Worm (Caenorhabditis elegans) whole organism, young adult: Measurements from ENCODE around the gene pap-2.

ENCODE experiments used
- B0019.2 ChIP-seq: fragments of 200-800 bp; sonication (Bioruptor generic); conservative IDR thresholded peaks from 2 replicates; pipeline ENCODE4 v1.3.6; 2022; ENCODE audit warnings: missing genetic modification reagents, missing genetic modification characterization, missing compliant biosample characterization
- B0035.1 ChIP-seq: sonication (generic microtip); optimal IDR thresholded peaks from 2 replicates; lab custom pipeline; 2016; ENCODE audit warnings: missing genetic modification characterization, mild to moderate bottlenecking, missing compliant biosample characterization, missing genotype, missing genetic modification reagents
- B0336.3 ChIP-seq: fragments of 200-800 bp; sonication (Bioruptor generic); IDR thresholded peaks from 2 replicates; pipeline ENCODE4 v1.3.6; 2022; ENCODE audit warnings: missing genetic modification characterization, missing compliant biosample characterization
- C06A6.2 ChIP-seq: fragments of 200-800 bp; sonication (Bioruptor generic); conservative IDR thresholded peaks from 2 replicates; pipeline ENCODE4 v1.3.6; 2022; ENCODE audit warnings: missing genetic modification characterization, missing compliant biosample characterization
- C17E4.6 ChIP-seq: fragments of 200-800 bp; sonication (Bioruptor generic); IDR thresholded peaks from 2 replicates; pipeline ENCODE4 v1.3.6; 2022; ENCODE audit warnings: missing genetic modification reagents, missing genetic modification characterization, missing compliant biosample characterization
- F10E7.11 ChIP-seq: sonication (generic microtip); optimal IDR thresholded peaks from 2 replicates; lab custom pipeline; 2017; ENCODE audit warnings: mild to moderate bottlenecking, missing genetic modification characterization, moderate library complexity, missing compliant biosample characterization
- F55B11.4 ChIP-seq: sonication (generic microtip); optimal IDR thresholded peaks from 2 replicates; lab custom pipeline; 2016; ENCODE audit warnings: missing compliant biosample characterization, missing genetic modification characterization, borderline replicate concordance; ENCODE audit not compliant: insufficient read depth
- K12H6.12 ChIP-seq: fragments of 200-800 bp; sonication (Bioruptor generic); optimal IDR thresholded peaks from 2 replicates; lab custom pipeline; 2018; ENCODE audit warnings: mild to moderate bottlenecking, missing genetic modification characterization, missing compliant biosample characterization
- T07F8.4 ChIP-seq: sonication (generic microtip); optimal IDR thresholded peaks from 2 replicates; lab custom pipeline; 2016; ENCODE audit warnings: mild to moderate bottlenecking, missing genetic modification characterization, moderate library complexity, missing compliant biosample characterization
- Y53F4B.3 ChIP-seq: fragments of 200-800 bp; sonication (Bioruptor generic); IDR thresholded peaks from 2 replicates; pipeline ENCODE4 v1.3.6; 2022; ENCODE audit warnings: missing genetic modification reagents, missing genetic modification characterization, missing compliant biosample characterization
- Y79H2A.3 ChIP-seq: fragments of 200-800 bp; sonication (Bioruptor generic); conservative IDR thresholded peaks from 2 replicates; pipeline ENCODE4 v1.3.6; 2022; ENCODE audit warnings: missing genetic modification reagents, missing genetic modification characterization, missing compliant biosample characterization
- Y95B8A.8 ChIP-seq: fragments of 200-800 bp; sonication (Bioruptor generic); IDR thresholded peaks from 2 replicates; pipeline ENCODE4 v1.3.6; 2022; ENCODE audit warnings: missing genetic modification reagents, missing genetic modification characterization, missing compliant biosample characterization
- akir-1 ChIP-seq: fragments of 200-800 bp; sonication (Bioruptor generic); optimal IDR thresholded peaks from 2 replicates; lab custom pipeline; 2018; ENCODE audit warnings: mild to moderate bottlenecking, missing genetic modification characterization, moderate library complexity, missing compliant biosample characterization
- athp-1 ChIP-seq: sonication (generic microtip); optimal IDR thresholded peaks from 2 replicates; lab custom pipeline; 2017; ENCODE audit warnings: mild to moderate bottlenecking, missing genetic modification characterization, missing compliant biosample characterization
- attf-3 ChIP-seq: fragments of 200-800 bp; sonication (Bioruptor generic); conservative IDR thresholded peaks from 2 replicates; pipeline ENCODE4 v1.3.6; 2022; ENCODE audit warnings: missing genetic modification reagents, missing genetic modification characterization, missing compliant biosample characterization
- attf-5 ChIP-seq: fragments of 200-800 bp; sonication (Bioruptor generic); optimal IDR thresholded peaks from 2 replicates; lab custom pipeline; 2018; ENCODE audit warnings: mild to moderate bottlenecking, missing genetic modification characterization, missing compliant biosample characterization
- attf-6 ChIP-seq: fragments of 200-800 bp; sonication (Bioruptor generic); IDR thresholded peaks from 2 replicates; pipeline ENCODE4 v1.3.6; 2022; ENCODE audit warnings: missing genetic modification reagents, missing genetic modification characterization, missing compliant biosample characterization
- bed-1 ChIP-seq: fragments of 200-800 bp; sonication (Bioruptor generic); IDR thresholded peaks from 2 replicates; pipeline ENCODE4 v1.3.6; 2022; ENCODE audit warnings: missing genetic modification reagents, missing genetic modification characterization, missing compliant biosample characterization
- bed-2 ChIP-seq: fragments of 200-800 bp; sonication (Bioruptor generic); IDR thresholded peaks from 2 replicates; pipeline ENCODE4 v1.3.6; 2022; ENCODE audit warnings: missing genetic modification reagents, missing genetic modification characterization, missing compliant biosample characterization
- cebp-1 ChIP-seq, 2 experiments: fragments of 200-800 bp in 1 of 2; sonication (Bioruptor generic) in 1 of 2; sonication (generic microtip) in 1 of 2; IDR thresholded peaks in 1 of 2; optimal IDR thresholded peaks in 1 of 2; 2 replicates each; pipeline versions ENCODE4 v1.3.6 to Lab custom; 2017 to 2022; ENCODE audit warnings: missing compliant biosample characterization in 2 of 2, missing genetic modification characterization in 2 of 2, mild to moderate bottlenecking in 1 of 2, missing genetic modification reagents in 1 of 2, moderate library complexity in 1 of 2
- ceh-100 ChIP-seq: fragments of 200-800 bp; sonication (Bioruptor generic); IDR thresholded peaks from 2 replicates; pipeline ENCODE4 v1.3.6; 2022; ENCODE audit warnings: missing genetic modification reagents, missing genetic modification characterization, missing compliant biosample characterization
- ceh-58 ChIP-seq: fragments of 200-800 bp; sonication (Bioruptor generic); IDR thresholded peaks from 2 replicates; pipeline ENCODE4 v1.3.6; 2022; ENCODE audit warnings: missing genetic modification characterization, missing compliant biosample characterization
- ceh-79 ChIP-seq: sonication (generic microtip); optimal IDR thresholded peaks from 2 replicates; lab custom pipeline; 2017; ENCODE audit warnings: mild to moderate bottlenecking, missing genetic modification characterization, missing compliant biosample characterization
- chd-7 ChIP-seq: sonication (generic microtip); optimal IDR thresholded peaks from 2 replicates; lab custom pipeline; 2016; ENCODE audit warnings: mild to moderate bottlenecking, missing genetic modification characterization, moderate library complexity, missing compliant biosample characterization
- die-1 ChIP-seq: sonication (generic microtip); optimal IDR thresholded peaks from 2 replicates; lab custom pipeline; 2016; ENCODE audit warnings: missing genotype, mild to moderate bottlenecking, missing genetic modification characterization, missing compliant biosample characterization
- dox-1 ChIP-seq: fragments of 200-800 bp; sonication (Bioruptor generic); IDR thresholded peaks from 2 replicates; pipeline ENCODE4 v1.3.6; 2022; ENCODE audit warnings: missing genetic modification reagents, missing genetic modification characterization, missing compliant biosample characterization
- ekl-4 ChIP-seq: fragments of 200-800 bp; sonication (Bioruptor generic); IDR thresholded peaks from 2 replicates; pipeline ENCODE4 v1.3.6; 2022; ENCODE audit warnings: missing genetic modification reagents, missing genetic modification characterization, missing compliant biosample characterization
- ets-4 ChIP-seq: fragments of 200-800 bp; sonication (Bioruptor generic); optimal IDR thresholded peaks from 2 replicates; lab custom pipeline; 2018; ENCODE audit warnings: mild to moderate bottlenecking, missing genetic modification characterization, missing compliant biosample characterization
- him-1 ChIP-seq: sonication (generic microtip); optimal IDR thresholded peaks from 2 replicates; lab custom pipeline; 2016; ENCODE audit warnings: missing genotype, missing genetic modification reagents, missing genetic modification characterization, missing compliant biosample characterization
- hlh-26 ChIP-seq: fragments of 200-800 bp; sonication (Bioruptor generic); conservative IDR thresholded peaks from 2 replicates; pipeline ENCODE4 v1.3.6; 2022; ENCODE audit warnings: missing genetic modification reagents, missing genetic modification characterization, missing compliant biosample characterization
- hmg-1.2 ChIP-seq: fragments of 200-800 bp; sonication (Bioruptor generic); IDR thresholded peaks from 2 replicates; pipeline ENCODE4 v1.3.6; 2022; ENCODE audit warnings: missing genetic modification reagents, missing genetic modification characterization, missing compliant biosample characterization
- lin-35 ChIP-seq, 3 experiments: fragments of 150-350 bp in 2 of 3; sonication (generic microtip) in 1 of 3; optimal IDR thresholded peaks; 2 replicates each; lab custom pipeline; 2014 to 2018; ENCODE audit warnings: missing biosample characterization in 3 of 3, missing genetic modification characterization in 3 of 3, missing genetic modification reagents in 3 of 3
- lin-54 ChIP-seq: fragments of 200-800 bp; sonication (Bioruptor generic); optimal IDR thresholded peaks from 2 replicates; lab custom pipeline; 2018; ENCODE audit warnings: mild to moderate bottlenecking, missing genetic modification characterization, missing compliant biosample characterization
- mes-4 ChIP-seq: sonication (generic microtip); optimal IDR thresholded peaks from 2 replicates; lab custom pipeline; 2016; ENCODE audit warnings: missing genotype, missing genetic modification characterization, missing compliant biosample characterization
- nhr-120 ChIP-seq: fragments of 200-800 bp; sonication (Bioruptor generic); IDR thresholded peaks from 2 replicates; pipeline ENCODE4 v1.3.6; 2022; ENCODE audit warnings: missing genetic modification characterization, missing compliant biosample characterization
- nhr-80 ChIP-seq: sonication (generic microtip); optimal IDR thresholded peaks from 2 replicates; lab custom pipeline; 2016; ENCODE audit warnings: missing genetic modification characterization, missing compliant biosample characterization
- rcor-1 ChIP-seq: fragments of 200-800 bp; sonication (Bioruptor generic); IDR thresholded peaks from 2 replicates; pipeline ENCODE4 v1.3.6; 2022; ENCODE audit warnings: missing genetic modification reagents, missing genetic modification characterization, missing compliant biosample characterization
- rec-8 ChIP-seq, 2 experiments: sonication (generic microtip); optimal IDR thresholded peaks; 2 replicates each; lab custom pipeline; 2016; ENCODE audit warnings: mild to moderate bottlenecking in 2 of 2, missing genetic modification characterization in 2 of 2, missing genetic modification reagents in 2 of 2, missing genotype in 2 of 2, missing biosample characterization in 1 of 2, missing compliant biosample characterization in 1 of 2, moderate library complexity in 1 of 2
- sea-2 ChIP-seq: fragments of 200-800 bp; sonication (Bioruptor generic); IDR thresholded peaks from 2 replicates; pipeline ENCODE4 v1.3.6; 2022; ENCODE audit warnings: missing genetic modification characterization, missing compliant biosample characterization
- snpc-1.3 ChIP-seq: sonication (generic microtip); optimal IDR thresholded peaks from 2 replicates; lab custom pipeline; 2017; ENCODE audit warnings: missing genetic modification characterization, mild to moderate bottlenecking, missing compliant biosample characterization, antibody characterized with exemption, moderate library complexity, missing genotype, missing genetic modification reagents; ENCODE audit not compliant: insufficient read depth
- snpc-3.4 ChIP-seq: sonication (generic microtip); optimal IDR thresholded peaks from 2 replicates; lab custom pipeline; 2017; ENCODE audit warnings: missing genetic modification characterization, mild to moderate bottlenecking, missing compliant biosample characterization, antibody characterized with exemption, moderate library complexity, missing genotype, missing genetic modification reagents
- snpc-4 ChIP-seq, 5 experiments: fragments of 150-350 bp in 1 of 5; sonication (generic microtip) in 4 of 5; optimal IDR thresholded peaks; 2 replicates each; lab custom pipeline; 2014 to 2018; ENCODE audit warnings: missing genetic modification characterization in 5 of 5, missing biosample characterization in 3 of 5, antibody characterized with exemption in 2 of 5, mild to moderate bottlenecking in 2 of 5, missing compliant biosample characterization in 2 of 5, missing genotype in 2 of 5, moderate library complexity in 2 of 5, missing genetic modification reagents in 1 of 5
- tbx-9 ChIP-seq: sonication (generic microtip); optimal IDR thresholded peaks from 2 replicates; lab custom pipeline; 2016; ENCODE audit warnings: borderline replicate concordance, missing genetic modification characterization, inconsistent platforms, missing compliant biosample characterization
- unc-62 ChIP-seq: fragments of 150-350 bp; optimal IDR thresholded peaks from 2 replicates; lab custom pipeline; 2014; ENCODE audit warnings: missing biosample characterization, missing genetic modification reagents, missing genetic modification characterization
- zfh-2 ChIP-seq: fragments of 200-800 bp; sonication (Bioruptor generic); conservative IDR thresholded peaks from 2 replicates; pipeline ENCODE4 v1.3.6; 2022; ENCODE audit warnings: missing genetic modification reagents, missing genetic modification characterization, missing compliant biosample characterization
- ztf-3 ChIP-seq: fragments of 200-800 bp; sonication (Bioruptor generic); optimal IDR thresholded peaks from 2 replicates; lab custom pipeline; 2018; ENCODE audit warnings: mild to moderate bottlenecking, missing genetic modification characterization, missing compliant biosample characterization
- ztf-6 ChIP-seq: fragments of 200-800 bp; sonication (Bioruptor generic); IDR thresholded peaks from 2 replicates; pipeline ENCODE4 v1.3.6; 2022; ENCODE audit warnings: missing genetic modification reagents, missing genetic modification characterization, missing compliant biosample characterization

The pap-2 gene

DNA sequence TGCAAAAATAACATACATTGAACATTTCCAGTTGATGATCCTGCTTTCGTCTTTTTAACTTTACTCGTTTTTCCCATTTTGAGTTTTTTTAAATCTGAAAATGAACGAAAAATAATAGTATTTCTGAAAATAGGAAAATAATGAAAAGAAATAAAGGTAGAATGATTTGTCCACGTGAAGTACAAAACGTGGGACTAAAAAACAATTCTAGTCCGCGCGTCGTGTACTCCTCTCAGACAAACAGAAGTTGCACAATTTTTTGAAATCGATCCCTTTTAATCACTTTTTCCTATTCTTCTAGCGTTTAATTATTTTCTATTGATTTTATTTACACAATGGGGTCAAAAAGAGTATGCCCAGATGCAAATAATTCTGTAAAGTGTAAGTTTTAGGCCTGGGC, 18.1 kb downstream of the pap-2 start, which contains the start of the genes E02H1.1 and tag-124 (continued):
- TF ChIP-seq sea-2 (GFP tag; lab: Robert Waterston, UW) (no peak), nhr-80 (tag; lab: Kevin White, UChicago) (no peak), K12H6.12 (tag; lab: Kevin White, UChicago) (peak; percentile 48), ceh-79 (tag; lab: Kevin White, UChicago) (no peak), B0035.1 (tag; lab: Kevin White, UChicago) (no peak), tbx-9 (tag; lab: Kevin White, UChicago) (no peak), Y53F4B.3 (GFP tag; lab: Robert Waterston, UW) (no peak), F10E7.11 (tag; lab: Kevin White, UChicago) (no peak), ets-4 (GFP tag; lab: Kevin White, UChicago) (no peak), snpc-1.3 (tag; lab: Kevin White, UChicago) (no peak), rcor-1 (peak; percentile 62), die-1 (tag; lab: Kevin White, UChicago) (no peak), attf-3 (GFP tag; lab: Robert Waterston, UW) (peak; percentile 59), ceh-100 (GFP tag; lab: Robert Waterston, UW) (peak; percentile 57), snpc-3.4 (tag; lab: Kevin White, UChicago) (peak; percentile 60), bed-2 (0 out of 2 replicates have a peak, but pooled peaks have one; percentile 34), unc-62 (GFP tag; lab: Kevin White, UChicago) (no peak), F55B11.4 (tag; lab: Kevin White, UChicago) (no peak), B0019.2 (GFP tag; lab: Robert Waterston, UW) (no peak), cebp-1 (GFP tag; IDR thresholded peaks at IDR 0.05; lab: Robert Waterston, UW) (no peak), cebp-1 (tag; optimal IDR thresholded peaks at IDR 0.05; lab: Kevin White, UChicago) (peak; percentile 58), ekl-4 (GFP tag; lab: Robert Waterston, UW) (no peak), snpc-4 (GFP tag; optimal IDR thresholded peaks at IDR 0.05; lab: Kevin White, UChicago) (no peak), snpc-4 (tag; optimal IDR thresholded peaks at IDR 0.05; lab: Kevin White, UChicago) (peak in 2 of 4 experiments; percentile 22 to 29), Y95B8A.8 (GFP tag; lab: Robert Waterston, UW) (no peak), attf-6 (GFP tag; lab: Robert Waterston, UW) (0 out of 2 replicates have a peak, but pooled peaks have one; percentile 31), hlh-26 (GFP tag; lab: Robert Waterston, UW) (no peak), lin-35 (GFP tag; optimal IDR thresholded peaks at IDR 0.05; lab: Kevin White, UChicago) (peak in 1 of 3 experiments; percentile 48), rec-8 (tag; optimal IDR thresholded peaks at IDR 0.05; lab: Kevin White, UChicago) (peak in 1 of 2 experiments; percentile 68), ztf-3 (no peak), akir-1 (GFP tag; lab: Kevin White, UChicago) (peak; percentile 33), dox-1 (GFP tag; lab: Robert Waterston, UW) (peak; percentile 37; the same call in 1 of the 2 replicates), bed-1 (GFP tag; lab: Robert Waterston, UW) (no peak), lin-54 (peak; percentile 35), him-1 (tag; lab: Kevin White, UChicago) (peak; percentile 40), attf-5 (no peak), mes-4 (tag; lab: Kevin White, UChicago) (no peak), athp-1 (tag; lab: Kevin White, UChicago) (peak; percentile 44), Y79H2A.3 (GFP tag; lab: Robert Waterston, UW) (no peak), ceh-58 (GFP tag; lab: Robert Waterston, UW) (no peak), T07F8.4 (no peak), chd-7 (tag; lab: Kevin White, UChicago) (peak; percentile 29), ztf-6 (0 out of 2 replicates have a peak, but pooled peaks have one; percentile 34), C06A6.2 (GFP tag; lab: Robert Waterston, UW) (no peak), B0336.3 (no peak), hmg-1.2 (no peak), zfh-2 (no peak), nhr-120 (GFP tag; lab: Robert Waterston, UW) (no peak), C17E4.6 (no peak)
